Worm (Caenorhabditis elegans): ENCODE results near the gene T24E12.3.

- TF ChIP-seq flt-1 (GFP tag; IDR thresholded peaks at IDR 0.05) (no peak), ztf-23 (GFP tag; IDR thresholded peaks at IDR 0.05) (no peak), klf-2 (GFP tag; conservative IDR thresholded peaks at IDR 0.05) (no peak), ztf-29 (GFP tag; IDR thresholded peaks at IDR 0.05) (no peak), ref-1 (GFP tag; conservative IDR thresholded peaks at IDR 0.05) (no peak), cog-1 (tag; optimal IDR thresholded peaks at IDR 0.05) (no peak), tab-1 (GFP tag; IDR thresholded peaks at IDR 0.05) (no peak)
These were observed 31.1 kb downstream of the T24E12.3 start, which contains the start of gene F54D10.4 for ce11 chrII:3806964-3807363.

All from whole organism, midembryonic.